Fruit fly (Drosophila melanogaster): ENCODE measurements around the gene CG6999.
A peak's percentile ranks its signal among the peaks of the same experiment; 100 is the strongest.

CG6999 gene

dm6 chrX:9109072-9109844 is 21.1 kb downstream of the CG6999 start (continued):
- TF ChIP-seq CG14710 (tag; optimal IDR thresholded peaks at IDR 0.05) (peak; percentile 62), ems (GFP tag; optimal IDR thresholded peaks at IDR 0.05) (peak; percentile 41), CG3065 (GFP tag; optimal IDR thresholded peaks at IDR 0.05) (no peak), CG10321 (GFP tag; IDR thresholded peaks at IDR 0.05) (peak; percentile 35; the same call in 1 of the 2 replicates), prd (optimal IDR thresholded peaks at IDR 0.05) (no peak), prd (GFP tag; IDR thresholded peaks at IDR 0.05) (peak; percentile 60; the same call in 1 of the 3 replicates), CG2875 (GFP tag; optimal IDR thresholded peaks at IDR 0.05) (no peak), sna (GFP tag; IDR thresholded peaks at IDR 0.05; ENCODE audit: partially characterized antibody) (0 out of 2 replicates have a peak, but pooled peaks have one; percentile 15), CG8388 (GFP tag; optimal IDR thresholded peaks at IDR 0.05) (peak; percentile 47), CG3847 (GFP tag; IDR thresholded peaks at IDR 0.05) (peak; percentile 22), corto (GFP tag; optimal IDR thresholded peaks at IDR 0.05) (no peak), CG6175 (GFP tag; IDR thresholded peaks at IDR 0.05) (no peak), cas (GFP tag; IDR thresholded peaks at IDR 0.05) (no peak), trh (GFP tag; optimal IDR thresholded peaks at IDR 0.05) (no peak), dati (GFP tag; IDR thresholded peaks at IDR 0.05) (no peak), hb (GFP tag; IDR thresholded peaks at IDR 0.05; ENCODE audit: partially characterized antibody) (no peak), kah (GFP tag; optimal IDR thresholded peaks at IDR 0.05) (no peak), hkb (optimal IDR thresholded peaks at IDR 0.05) (no peak), hkb (GFP tag; IDR thresholded peaks at IDR 0.05) (peak; percentile 45; the same call in 1 of the 2 replicates), CG1529 (GFP tag; optimal IDR thresholded peaks at IDR 0.05) (no peak), CG6791 (GFP tag; IDR thresholded peaks at IDR 0.05; ENCODE audit: partially characterized antibody) (no peak), CG2712 (tag; optimal IDR thresholded peaks at IDR 0.05) (peak; percentile 62), CG11398 (GFP tag; optimal IDR thresholded peaks at IDR 0.05) (no peak), Usf (GFP tag; optimal IDR thresholded peaks at IDR 0.05) (peak; percentile 41), Max (GFP tag; optimal IDR thresholded peaks at IDR 0.05) (peak; percentile 31), klu (GFP tag; IDR thresholded peaks at IDR 0.05) (no peak), gsb-n (tag; optimal IDR thresholded peaks at IDR 0.05) (peak; percentile 40), CG10462 (GFP tag; optimal IDR thresholded peaks at IDR 0.05) (no peak), MBD-R2 (GFP tag; IDR thresholded peaks at IDR 0.05) (peak; percentile 36; the same call in 1 of the 2 replicates), CG11247 (GFP tag; IDR thresholded peaks at IDR 0.05) (no peak), CG12104 (GFP tag; optimal IDR thresholded peaks at IDR 0.05) (peak; percentile 61), tin (GFP tag; optimal IDR thresholded peaks at IDR 0.05) (peak; percentile 60), phol (tag; optimal IDR thresholded peaks at IDR 0.05) (peak; percentile 72), CG11723 (GFP tag; optimal IDR thresholded peaks at IDR 0.05) (no peak), CG18262 (tag; optimal IDR thresholded peaks at IDR 0.05) (peak; percentile 61), CG33213 (GFP tag; optimal IDR thresholded peaks at IDR 0.05) (peak; percentile 34), CG33557 (GFP tag; optimal IDR thresholded peaks at IDR 0.05) (peak; percentile 28), unc-4 (GFP tag; IDR thresholded peaks at IDR 0.05; ENCODE audit: partially characterized antibody) (no peak), Dref (GFP tag; IDR thresholded peaks at IDR 0.05) (no peak), sr (GFP tag; IDR thresholded peaks at IDR 0.05) (no peak), CG14965 (GFP tag; optimal IDR thresholded peaks at IDR 0.05; ENCODE audit: borderline replicate concordance) (no peak), insv (GFP tag; optimal IDR thresholded peaks at IDR 0.05) (no peak), CG15011 (GFP tag; optimal IDR thresholded peaks at IDR 0.05) (no peak), CG43689 (GFP tag; IDR thresholded peaks at IDR 0.05) (no peak), gcm2 (GFP tag; optimal IDR thresholded peaks at IDR 0.05) (peak; percentile 9), az2 (GFP tag; optimal IDR thresholded peaks at IDR 0.05) (peak; percentile 49), pum (GFP tag; optimal IDR thresholded peaks at IDR 0.05) (no peak), bsh (GFP tag; optimal IDR thresholded peaks at IDR 0.05) (peak in 1 of 2 experiments; percentile 41), sisA (GFP tag; IDR thresholded peaks at IDR 0.05) (no peak; the same call in none of the 2 replicates), Awh (GFP tag; IDR thresholded peaks at IDR 0.05) (peak; percentile 44; the same call in 1 of the 2 replicates)

All from whole organism, embryonic.